Fruit fly (Drosophila melanogaster): ENCODE measurements around the gene robo2.

dm6 chr2L:1355824-1356223, 64.4 kb downstream of the robo2 start, which contains the start of gene CG5565:
- TF ChIP-seq toe (GFP tag; optimal IDR thresholded peaks at IDR 0.05) (no peak), kay (GFP tag; ENCODE audit: borderline replicate concordance) (no peak), tj (GFP tag; optimal IDR thresholded peaks at IDR 0.05) (no peak), CG33017 (tag; optimal IDR thresholded peaks at IDR 0.05) (no peak), CG7101 (tag; optimal IDR thresholded peaks at IDR 0.05) (no peak), CG12768 (GFP tag; optimal IDR thresholded peaks at IDR 0.05) (no peak)

Data from whole organism, adult.